Fruit fly (Drosophila melanogaster) whole organism, embryonic: ENCODE data around the gene CG45307.
A peak's percentile ranks its signal among the peaks of the same experiment; 100 is the strongest.

Experiments used
- B-H2 ChIP-seq: fragments of 200-800 bp; sonication (Bioruptor generic); optimal IDR thresholded peaks from 2 replicates; lab custom pipeline; 2018; ENCODE audit warnings: missing biosample characterization, mild to moderate bottlenecking, missing genetic modification characterization
- CG11695 ChIP-seq: fragments of 200-800 bp; sonication (Bioruptor generic); IDR thresholded peaks from 3 replicates; pipeline ENCODE4 v1.3.6; 2022; ENCODE audit warnings: missing biosample characterization, missing genetic modification characterization
- CG13894 ChIP-seq: fragments of 200-800 bp; sonication (Bioruptor generic); optimal IDR thresholded peaks from 3 replicates; lab custom pipeline; 2018; ENCODE audit warnings: missing biosample characterization, mild to moderate bottlenecking, missing genetic modification characterization, moderate library complexity
- CG14860 ChIP-seq: fragments of 200-800 bp; sonication (Bioruptor generic); IDR thresholded peaks from 3 replicates; pipeline ENCODE4 v1.3.6; 2022; ENCODE audit warnings: missing biosample characterization, missing genetic modification characterization; ENCODE audit not compliant: partially characterized antibody
- CG17385 ChIP-seq: fragments of 200-800 bp; sonication (Bioruptor generic); optimal IDR thresholded peaks from 3 replicates; lab custom pipeline; 2018; ENCODE audit warnings: missing biosample characterization, mild to moderate bottlenecking, missing genetic modification characterization
- CG17829 ChIP-seq: fragments of 200-800 bp; optimal IDR thresholded peaks from 2 replicates; lab custom pipeline; 2019; ENCODE audit warnings: missing biosample characterization, mild to moderate bottlenecking, missing genetic modification characterization, moderate library complexity
- CG2889 ChIP-seq: fragments of 200-800 bp; sonication (Bioruptor generic); IDR thresholded peaks from 3 replicates; pipeline ENCODE4 v1.3.6; 2022; ENCODE audit warnings: missing biosample characterization, missing genetic modification characterization
- CG32532 ChIP-seq: fragments of 200-800 bp; sonication (Bioruptor generic); IDR thresholded peaks from 2 replicates; pipeline ENCODE4 v1.3.6; 2022; ENCODE audit warnings: missing biosample characterization, missing genetic modification characterization
- CG34224 ChIP-seq: fragments of 200-800 bp; sonication (Bioruptor generic); IDR thresholded peaks from 3 replicates; pipeline ENCODE4 v1.3.6; 2022; ENCODE audit warnings: missing biosample characterization, missing genetic modification characterization; ENCODE audit not compliant: partially characterized antibody
- CG43689 ChIP-seq: fragments of 200-800 bp; sonication (Bioruptor generic); IDR thresholded peaks from 2 replicates; pipeline ENCODE4 v1.3.6; 2022; ENCODE audit warnings: missing biosample characterization, missing genetic modification characterization
- CG4707 ChIP-seq: fragments of 200-800 bp; sonication (Bioruptor generic); optimal IDR thresholded peaks from 2 replicates; lab custom pipeline; 2018; ENCODE audit warnings: missing biosample characterization, mild to moderate bottlenecking, missing genetic modification characterization, moderate library complexity
- CG4820 ChIP-seq: fragments of 200-800 bp; sonication (Bioruptor generic); optimal IDR thresholded peaks from 3 replicates; lab custom pipeline; 2016; ENCODE audit warnings: missing biosample characterization, missing genetic modification characterization
- CG7556 ChIP-seq: fragments of 200-800 bp; sonication (Bioruptor generic); optimal IDR thresholded peaks from 2 replicates; lab custom pipeline; 2017; ENCODE audit warnings: missing biosample characterization, mild to moderate bottlenecking, missing genetic modification characterization
- CG7987 ChIP-seq: fragments of 200-800 bp; sonication (Bioruptor generic); optimal IDR thresholded peaks from 2 replicates; lab custom pipeline; 2018; ENCODE audit warnings: missing biosample characterization, mild to moderate bottlenecking, missing genetic modification characterization, moderate library complexity
- CG9609 ChIP-seq: fragments of 200-800 bp; sonication (Bioruptor generic); optimal IDR thresholded peaks from 3 replicates; lab custom pipeline; 2016; ENCODE audit warnings: missing biosample characterization, missing genetic modification characterization
- CTCF ChIP-seq: fragments of 200-800 bp; sonication (Bioruptor generic); optimal IDR thresholded peaks from 2 replicates; lab custom pipeline; 2017; ENCODE audit warnings: missing biosample characterization, mild to moderate bottlenecking, missing genetic modification characterization, moderate library complexity
- Chrac-16 ChIP-seq: fragments of 200-800 bp; sonication (Bioruptor generic); optimal IDR thresholded peaks from 3 replicates; lab custom pipeline; 2016; ENCODE audit warnings: missing biosample characterization, missing genetic modification characterization
- D ChIP-seq, 2 experiments: fragments of 200-800 bp in 1 of 2; fragments of >200 bp in 1 of 2; sonication (Bioruptor generic) in 1 of 2; optimal IDR thresholded peaks; 2 replicates in 1 of 2; 3 replicates in 1 of 2; lab custom pipeline; 2017; ENCODE audit warnings: mild to moderate bottlenecking in 1 of 2, missing biosample characterization in 1 of 2, missing genetic modification characterization in 1 of 2, missing genetic modification reagents in 1 of 2
- Elba2 ChIP-seq: fragments of 200-800 bp; sonication (Bioruptor generic); optimal IDR thresholded peaks from 3 replicates; lab custom pipeline; 2016; ENCODE audit warnings: missing biosample characterization, missing genetic modification characterization
- Fer1 ChIP-seq: fragments of 200-800 bp; sonication (Bioruptor generic); optimal IDR thresholded peaks from 2 replicates; lab custom pipeline; 2017; ENCODE audit warnings: missing biosample characterization, mild to moderate bottlenecking, missing genetic modification characterization
- Hr39 ChIP-seq: fragments of >200 bp; optimal IDR thresholded peaks from 2 replicates; lab custom pipeline; 2017
- Hr51 ChIP-seq, 2 experiments: fragments of 200-800 bp; sonication (Bioruptor generic); optimal IDR thresholded peaks; 2 replicates in 1 of 2; 3 replicates in 1 of 2; lab custom pipeline; 2016 to 2018; ENCODE audit warnings: missing biosample characterization in 2 of 2, missing genetic modification characterization in 2 of 2, mild to moderate bottlenecking in 1 of 2, moderate library complexity in 1 of 2
- Hr78 ChIP-seq, 2 experiments: fragments of 200-800 bp in 1 of 2; fragments of >200 bp in 1 of 2; sonication (Bioruptor generic) in 1 of 2; optimal IDR thresholded peaks; 2 replicates each; lab custom pipeline; 2017 to 2019; ENCODE audit warnings: missing biosample characterization in 2 of 2, missing genetic modification characterization in 2 of 2, mild to moderate bottlenecking in 1 of 2, moderate library complexity in 1 of 2
- Jarid2 ChIP-seq: fragments of 200-800 bp; sonication (Bioruptor generic); optimal IDR thresholded peaks from 3 replicates; lab custom pipeline; 2017; ENCODE audit warnings: mild to moderate bottlenecking, missing biosample characterization, missing genetic modification reagents, missing genetic modification characterization
- Kr ChIP-seq: fragments of 200-800 bp; sonication (Bioruptor generic); optimal IDR thresholded peaks from 2 replicates; lab custom pipeline; 2017; ENCODE audit warnings: missing biosample characterization, mild to moderate bottlenecking, missing genetic modification characterization
- Lpt ChIP-seq: fragments of >200 bp; optimal IDR thresholded peaks from 2 replicates; lab custom pipeline; 2018; ENCODE audit warnings: missing biosample characterization, missing genetic modification characterization
- MBD-R2 ChIP-seq: fragments of 200-800 bp; sonication (Bioruptor generic); IDR thresholded peaks from 2 replicates; pipeline ENCODE4 v1.3.6; 2022; ENCODE audit warnings: missing biosample characterization, missing genetic modification characterization
- Mrtf ChIP-seq: fragments of 200-800 bp; sonication (Bioruptor generic); IDR thresholded peaks from 3 replicates; pipeline ENCODE4 v1.3.6; 2022; ENCODE audit warnings: missing biosample characterization, missing genetic modification characterization
- Oaz ChIP-seq: fragments of 200-800 bp; sonication (Bioruptor generic); IDR thresholded peaks from 2 replicates; pipeline ENCODE4 v1.3.6; 2022; ENCODE audit warnings: missing biosample characterization, missing genetic modification characterization
- Poxn ChIP-seq: fragments of 200-800 bp; sonication (Bioruptor generic); IDR thresholded peaks from 2 replicates; pipeline ENCODE4 v1.3.6; 2022; ENCODE audit warnings: missing biosample characterization, missing genetic modification characterization
- Rfx ChIP-seq: fragments of 200-800 bp; sonication (Bioruptor generic); IDR thresholded peaks from 2 replicates; pipeline ENCODE4 v1.3.6; 2022; ENCODE audit warnings: missing biosample characterization, missing genetic modification characterization
- Sox102F ChIP-seq: fragments of 200-800 bp; sonication (Bioruptor generic); optimal IDR thresholded peaks from 2 replicates; lab custom pipeline; 2018; ENCODE audit warnings: missing biosample characterization, mild to moderate bottlenecking, missing genetic modification characterization, moderate library complexity
- Trl ChIP-seq, 3 experiments: fragments of >200 bp in 2 of 3; fragments of 200-800 bp in 1 of 3; sonication (Bioruptor generic) in 1 of 3; optimal IDR thresholded peaks; 2 replicates in 1 of 3; 3 replicates in 2 of 3; lab custom pipeline; 2016 to 2017; ENCODE audit warnings: missing biosample characterization in 1 of 3, missing genetic modification characterization in 1 of 3
- amos ChIP-seq: fragments of 200-800 bp; sonication (Bioruptor generic); IDR thresholded peaks from 2 replicates; pipeline ENCODE4 v1.3.6; 2022; ENCODE audit warnings: missing biosample characterization, missing genetic modification characterization; ENCODE audit not compliant: partially characterized antibody
- ato ChIP-seq: fragments of 200-800 bp; sonication (Bioruptor generic); IDR thresholded peaks from 2 replicates; pipeline ENCODE4 v1.3.6; 2022; ENCODE audit warnings: missing biosample characterization, missing genetic modification characterization; ENCODE audit not compliant: partially characterized antibody
- cas ChIP-seq: fragments of 200-800 bp; sonication (Bioruptor generic); IDR thresholded peaks from 2 replicates; pipeline ENCODE4 v1.3.6; 2022; ENCODE audit warnings: missing biosample characterization, missing genetic modification characterization
- caup ChIP-seq: fragments of 200-800 bp; sonication (Bioruptor generic); optimal IDR thresholded peaks from 3 replicates; lab custom pipeline; 2017; ENCODE audit warnings: missing biosample characterization, mild to moderate bottlenecking, missing genetic modification characterization, moderate library complexity; ENCODE audit not compliant: severe bottlenecking
- chm ChIP-seq: fragments of 200-800 bp; sonication (Bioruptor generic); IDR thresholded peaks from 2 replicates; pipeline ENCODE4 v1.3.6; 2022; ENCODE audit warnings: missing biosample characterization, missing genetic modification characterization
- crc ChIP-seq: fragments of 200-800 bp; sonication (Bioruptor generic); optimal IDR thresholded peaks from 2 replicates; lab custom pipeline; 2016; ENCODE audit warnings: missing biosample characterization, missing genetic modification characterization
- dmrt99B ChIP-seq: fragments of 200-800 bp; sonication (Bioruptor generic); optimal IDR thresholded peaks from 2 replicates; lab custom pipeline; 2018; ENCODE audit warnings: missing biosample characterization, mild to moderate bottlenecking, missing genetic modification characterization, moderate library complexity
- emc ChIP-seq: fragments of 200-800 bp; sonication (Bioruptor generic); optimal IDR thresholded peaks from 2 replicates; lab custom pipeline; 2016; ENCODE audit warnings: missing biosample characterization, missing genetic modification characterization
- gsb ChIP-seq: fragments of 200-800 bp; sonication (Bioruptor generic); IDR thresholded peaks from 2 replicates; pipeline ENCODE4 v1.3.6; 2022; ENCODE audit warnings: missing biosample characterization, missing genetic modification characterization
- hkb ChIP-seq, 2 experiments: fragments of 200-800 bp in 1 of 2; fragments of >200 bp in 1 of 2; sonication (Bioruptor generic) in 1 of 2; IDR thresholded peaks in 1 of 2; optimal IDR thresholded peaks in 1 of 2; 2 replicates each; pipeline versions ENCODE4 v1.3.6 to Lab custom; 2017 to 2022; ENCODE audit warnings: missing biosample characterization in 1 of 2, missing genetic modification characterization in 1 of 2
- odd ChIP-seq: fragments of 200-800 bp; sonication (Bioruptor generic); optimal IDR thresholded peaks from 2 replicates; lab custom pipeline; 2017; ENCODE audit warnings: missing biosample characterization, mild to moderate bottlenecking, missing genetic modification characterization
- otp ChIP-seq: fragments of 200-800 bp; sonication (Bioruptor generic); IDR thresholded peaks from 3 replicates; pipeline ENCODE4, ENCODE4 v1.3.6; 2022; ENCODE audit warnings: missing biosample characterization, missing genetic modification characterization
- p53 ChIP-seq: fragments of 200-800 bp; sonication (Bioruptor generic); optimal IDR thresholded peaks from 2 replicates; lab custom pipeline; 2016; ENCODE audit warnings: missing biosample characterization, missing genetic modification characterization
- phol ChIP-seq: fragments of 200-800 bp; sonication (Bioruptor generic); optimal IDR thresholded peaks from 3 replicates; lab custom pipeline; 2018; ENCODE audit warnings: missing biosample characterization, mild to moderate bottlenecking, missing genetic modification characterization, moderate library complexity
- seq ChIP-seq: fragments of 200-800 bp; sonication (Bioruptor generic); IDR thresholded peaks from 2 replicates; pipeline ENCODE4 v1.3.6; 2022; ENCODE audit warnings: missing biosample characterization, missing genetic modification characterization
- tgo ChIP-seq: fragments of 200-800 bp; sonication (Bioruptor generic); IDR thresholded peaks from 3 replicates; pipeline ENCODE4 v1.3.6; 2022; ENCODE audit warnings: missing biosample characterization, missing genetic modification characterization
- zfh2 ChIP-seq: fragments of 200-800 bp; sonication (Bioruptor generic); optimal IDR thresholded peaks from 2 replicates; lab custom pipeline; 2016; ENCODE audit warnings: missing biosample characterization, missing genetic modification characterization

The CG45307 gene

dm6 chr2L:8738253-8738665, 13.7 kb downstream of the CG45307 start (continued):
- TF ChIP-seq Mrtf (no peak), Hr39 (no peak), dmrt99B (tag; lab: Kevin White, UChicago) (peak; percentile 51), CG14860 (GFP tag; lab: Robert Waterston, UW) (no peak), hkb (optimal IDR thresholded peaks at IDR 0.05; lab: Kevin White, UChicago) (no peak), hkb (GFP tag; IDR thresholded peaks at IDR 0.05; lab: Robert Waterston, UW) (peak; percentile 26; the same call in 1 of the 2 replicates), crc (GFP tag; lab: Kevin White, UChicago) (peak; percentile 12), Sox102F (GFP tag; lab: Kevin White, UChicago) (peak; percentile 48), CG4707 (GFP tag; lab: Kevin White, UChicago) (no peak), B-H2 (GFP tag; lab: Kevin White, UChicago) (no peak), seq (GFP tag; lab: Robert Waterston, UW) (no peak), odd (GFP tag; lab: Kevin White, UChicago) (no peak), Poxn (GFP tag; lab: Robert Waterston, UW) (no peak), CG11695 (GFP tag; lab: Robert Waterston, UW) (peak; percentile 37; the same call in 1 of the 3 replicates), CG13894 (tag; lab: Kevin White, UChicago) (peak; percentile 52), Jarid2 (GFP tag; lab: Kevin White, UChicago) (peak; percentile 11), Chrac-16 (GFP tag; lab: Kevin White, UChicago) (peak; percentile 38), gsb (GFP tag; lab: Robert Waterston, UW) (peak; percentile 34; the same call in 1 of the 2 replicates), CG7987 (GFP tag; lab: Kevin White, UChicago) (peak; percentile 41), MBD-R2 (no peak), CG17385 (GFP tag; lab: Kevin White, UChicago) (peak; percentile 33), tgo (GFP tag; lab: Robert Waterston, UW) (no peak), amos (no peak), Rfx (GFP tag; lab: Robert Waterston, UW) (0 out of 2 replicates have a peak, but pooled peaks have one; percentile 38), Kr (GFP tag; lab: Kevin White, UChicago) (no peak), CG32532 (GFP tag; lab: Robert Waterston, UW) (peak; percentile 79), ato (no peak), CG7556 (GFP tag; lab: Kevin White, UChicago) (peak; percentile 38), CG9609 (GFP tag; lab: Kevin White, UChicago) (no peak), D (optimal IDR thresholded peaks at IDR 0.05; lab: Kevin White, UChicago) (no peak), D (GFP tag; optimal IDR thresholded peaks at IDR 0.05; lab: Kevin White, UChicago) (no peak), Hr51 (GFP tag; optimal IDR thresholded peaks at IDR 0.05; lab: Kevin White, UChicago) (peak in 1 of 2 experiments; percentile 26), caup (peak; percentile 72), Hr78 (GFP tag; optimal IDR thresholded peaks at IDR 0.05; lab: Kevin White, UChicago) (no peak), CG2889 (GFP tag; lab: Robert Waterston, UW) (no peak), CG4820 (GFP tag; lab: Kevin White, UChicago) (no peak), otp (GFP tag; lab: Robert Waterston, UW) (no peak), p53 (GFP tag; lab: Kevin White, UChicago) (no peak), CG43689 (GFP tag; lab: Robert Waterston, UW) (no peak), CTCF (no peak), Trl (optimal IDR thresholded peaks at IDR 0.05; lab: Kevin White, UChicago) (no peak), Trl (GFP tag; optimal IDR thresholded peaks at IDR 0.05; lab: Kevin White, UChicago) (peak; percentile 30), phol (tag; lab: Kevin White, UChicago) (peak; percentile 22), emc (GFP tag; lab: Kevin White, UChicago) (no peak), Fer1 (GFP tag; lab: Kevin White, UChicago) (peak; percentile 60), CG34224 (GFP tag; lab: Robert Waterston, UW) (no peak), CG17829 (peak; percentile 18), Lpt (no peak), cas (GFP tag; lab: Robert Waterston, UW) (no peak), Elba2 (GFP tag; lab: Kevin White, UChicago) (no peak), zfh2 (GFP tag; lab: Kevin White, UChicago) (peak; percentile 44), Oaz (GFP tag; lab: Robert Waterston, UW) (no peak), chm (GFP tag; lab: Robert Waterston, UW) (no peak)
